Worm (Caenorhabditis elegans) whole organism, L4/young adult: ENCODE data around the gene pitr-2.

ENCODE experiments used
- W03F9.2 ChIP-seq: fragments of 150-350 bp; optimal IDR thresholded peaks from 2 replicates; lab custom pipeline; 2014; ENCODE audit warnings: missing biosample characterization, missing genetic modification characterization
- dao-5 ChIP-seq: sonication (generic microtip); optimal IDR thresholded peaks from 2 replicates; lab custom pipeline; 2016; ENCODE audit warnings: missing genotype, missing genetic modification characterization, moderate library complexity, missing compliant biosample characterization
- him-1 ChIP-seq: sonication (generic microtip); optimal IDR thresholded peaks from 2 replicates; lab custom pipeline; 2016; ENCODE audit warnings: missing genotype, missing genetic modification reagents, missing genetic modification characterization, missing compliant biosample characterization

- no peak for TF ChIP-seq him-1 (tag; lab: Kevin White, UChicago)
- no peak for TF ChIP-seq W03F9.2 (tag; lab: Kevin White, UChicago)
- TF ChIP-seq dao-5 (tag; lab: Kevin White, UChicago): no peak
Observed at ce11 chrV:9181669-9182250, 44.2 kb upstream of the pitr-2 start, which contains the start of gene ptr-1.
